Fruit fly (Drosophila melanogaster): ENCODE data around the gene jigr1.
A peak's percentile ranks its signal among the peaks of the same experiment; 100 is the strongest.

Gene jigr1

DNA sequence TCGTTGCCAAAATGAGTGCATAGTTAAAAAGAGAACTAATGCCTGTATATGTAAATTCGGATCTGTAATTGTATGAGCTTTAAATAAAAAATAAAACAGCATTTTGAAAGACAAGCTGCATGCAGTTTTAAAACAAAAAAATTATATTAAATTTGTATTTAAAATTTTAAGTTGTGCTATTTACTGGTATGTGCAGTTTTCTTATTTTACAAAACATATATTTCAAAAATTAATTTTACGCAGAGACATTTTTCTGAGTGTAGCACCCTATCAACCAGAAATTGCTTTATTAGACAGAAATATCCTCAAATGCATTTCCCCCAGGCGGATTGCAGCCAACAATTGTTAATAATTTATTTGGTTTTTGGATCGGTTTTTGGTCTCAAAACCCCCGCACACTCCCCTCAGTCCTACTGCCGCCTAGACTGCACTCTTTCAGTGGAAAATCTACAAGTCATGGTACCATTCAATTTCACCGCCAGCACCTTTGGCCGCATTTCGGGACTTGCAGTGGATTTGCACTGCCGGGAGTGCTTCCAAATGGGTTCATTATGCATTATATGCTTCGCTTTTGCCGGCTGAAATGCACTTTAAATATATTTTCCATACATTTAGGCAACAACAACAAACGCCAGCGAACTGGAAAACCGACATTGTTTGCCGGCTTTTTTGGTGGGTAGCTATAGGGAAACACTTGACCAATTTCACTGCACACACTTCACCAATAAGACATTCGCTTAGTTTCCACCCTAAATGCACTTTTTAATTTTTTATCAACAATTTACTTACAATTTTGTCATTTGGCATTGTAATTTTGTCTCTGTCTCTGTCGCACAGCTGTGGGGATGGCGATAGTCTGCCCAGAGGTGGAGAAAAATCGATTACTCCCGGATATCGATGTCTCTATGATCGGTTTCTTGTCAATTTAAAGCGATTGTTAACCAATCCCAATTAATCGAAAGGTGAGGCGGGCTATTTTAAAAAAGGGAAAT, 13.5 kb upstream of the jigr1 start, which contains the start of gene Npl4 (continued):
- TF ChIP-seq D19A (tag; optimal IDR thresholded peaks at IDR 0.05) = no peak
- TF ChIP-seq CG10209 (GFP tag; optimal IDR thresholded peaks at IDR 0.05) = no peak
- TF ChIP-seq CG12236 (GFP tag; optimal IDR thresholded peaks at IDR 0.05) = no peak
- TF ChIP-seq CG10565 (GFP tag; optimal IDR thresholded peaks at IDR 0.05) = no peak
- no peak for TF ChIP-seq dysf (GFP tag; IDR thresholded peaks at IDR 0.05)
- TF ChIP-seq CG14860 (GFP tag; IDR thresholded peaks at IDR 0.05; ENCODE audit: partially characterized antibody) = peak; percentile 91
- TF ChIP-seq btn (GFP tag; optimal IDR thresholded peaks at IDR 0.05) = no peak
- no peak for TF ChIP-seq gcm2 (GFP tag; optimal IDR thresholded peaks at IDR 0.05)
- TF ChIP-seq CG7357 (GFP tag; IDR thresholded peaks at IDR 0.05) = no peak
- no peak for TF ChIP-seq CG14441 (GFP tag; IDR thresholded peaks at IDR 0.05)
- no peak for TF ChIP-seq Awh (GFP tag; IDR thresholded peaks at IDR 0.05)
- TF ChIP-seq CG18262 (tag; optimal IDR thresholded peaks at IDR 0.05) = no peak
- TF ChIP-seq E2f1 (GFP tag; IDR thresholded peaks at IDR 0.05) = no peak
- TF ChIP-seq psq (GFP tag; optimal IDR thresholded peaks at IDR 0.05) = no peak
- TF ChIP-seq jing (GFP tag; optimal IDR thresholded peaks at IDR 0.05) = no peak
- TF ChIP-seq zen (tag; optimal IDR thresholded peaks at IDR 0.05) = no peak
- TF ChIP-seq slp2 (GFP tag; optimal IDR thresholded peaks at IDR 0.05) = no peak
- TF ChIP-seq tx (GFP tag; optimal IDR thresholded peaks at IDR 0.05) = no peak
- no peak for TF ChIP-seq row (GFP tag; IDR thresholded peaks at IDR 0.05)
- TF ChIP-seq gfzf (GFP tag; optimal IDR thresholded peaks at IDR 0.05) = peak; percentile 31
- TF ChIP-seq CG12391 (tag; optimal IDR thresholded peaks at IDR 0.05) = peak; percentile 22
- no peak for TF ChIP-seq ash1 (GFP tag; optimal IDR thresholded peaks at IDR 0.05)
- TF ChIP-seq Pdp1 (GFP tag; optimal IDR thresholded peaks at IDR 0.05) = no peak
- peak; percentile 92 for TF ChIP-seq Dll (GFP tag; IDR thresholded peaks at IDR 0.05; ENCODE audit: partially characterized antibody)
- TF ChIP-seq CG12769 (tag; optimal IDR thresholded peaks at IDR 0.05) = no peak
- no peak for TF ChIP-seq Xbp1 (GFP tag; optimal IDR thresholded peaks at IDR 0.05)
- no peak for TF ChIP-seq hth (optimal IDR thresholded peaks at IDR 0.05)
- peak; percentile 93 for TF ChIP-seq vnd (GFP tag; IDR thresholded peaks at IDR 0.05; ENCODE audit: partially characterized antibody)
- TF ChIP-seq CG17186 (GFP tag; optimal IDR thresholded peaks at IDR 0.05) = peak; percentile 32
- no peak for TF ChIP-seq CG7556 (GFP tag; optimal IDR thresholded peaks at IDR 0.05)
- no peak for TF ChIP-seq CG6272 (GFP tag; IDR thresholded peaks at IDR 0.05)
- TF ChIP-seq CG2712 (tag; optimal IDR thresholded peaks at IDR 0.05) = no peak
- no peak for TF ChIP-seq CG17802 (tag; optimal IDR thresholded peaks at IDR 0.05)
- TF ChIP-seq dm (GFP tag; optimal IDR thresholded peaks at IDR 0.05) = no peak
- TF ChIP-seq slbo (GFP tag; IDR thresholded peaks at IDR 0.05) = peak; percentile 36; the same call in 1 of the 2 replicates
- TF ChIP-seq CG11695 (GFP tag; IDR thresholded peaks at IDR 0.05) = 0 out of 3 replicates have a peak, but pooled peaks have one; percentile 58
- TF ChIP-seq pum (GFP tag; optimal IDR thresholded peaks at IDR 0.05) = no peak
- no peak for TF ChIP-seq gro (GFP tag; optimal IDR thresholded peaks at IDR 0.05)
- TF ChIP-seq wor (GFP tag; IDR thresholded peaks at IDR 0.05) = no peak
- peak; percentile 99 for TF ChIP-seq tna (GFP tag; IDR thresholded peaks at IDR 0.05; ENCODE audit: partially characterized antibody)
- no peak for TF ChIP-seq HLH54F (GFP tag; optimal IDR thresholded peaks at IDR 0.05)
- no peak for TF ChIP-seq Optix (GFP tag; IDR thresholded peaks at IDR 0.05)
- no peak for TF ChIP-seq lov (optimal IDR thresholded peaks at IDR 0.05)
- no peak for TF ChIP-seq lov (GFP tag; IDR thresholded peaks at IDR 0.05)
- peak; percentile 43; the same call in 1 of the 3 replicates for TF ChIP-seq gce (GFP tag; IDR thresholded peaks at IDR 0.05)
- no peak for TF ChIP-seq CG9609 (GFP tag; optimal IDR thresholded peaks at IDR 0.05)
- TF ChIP-seq CG31388 (GFP tag; optimal IDR thresholded peaks at IDR 0.05) = no peak
- peak; percentile 75 for TF ChIP-seq CG4360 (GFP tag; IDR thresholded peaks at IDR 0.05)
- no peak for TF ChIP-seq bcd (GFP tag; optimal IDR thresholded peaks at IDR 0.05)
- no peak for TF ChIP-seq z (GFP tag; IDR thresholded peaks at IDR 0.05)
